Worm (Caenorhabditis elegans) whole organism, early embryonic: ENCODE measurements around the gene ZK370.6.

Experiments
- B0310.2 ChIP-seq: sonication (generic microtip); optimal IDR thresholded peaks from 2 replicates; lab custom pipeline; 2016; ENCODE audit warnings: mild to moderate bottlenecking, missing genetic modification characterization, missing compliant biosample characterization
- F13C5.2 ChIP-seq: sonication (generic microtip); optimal IDR thresholded peaks from 2 replicates; lab custom pipeline; 2017; ENCODE audit warnings: mild to moderate bottlenecking, missing genetic modification characterization, inconsistent platforms, missing compliant biosample characterization
- aly-1 ChIP-seq: sonication (generic microtip); optimal IDR thresholded peaks from 2 replicates; lab custom pipeline; 2016; ENCODE audit warnings: missing genetic modification characterization, missing compliant biosample characterization
- ama-1 ChIP-seq: fragments of 150-350 bp; optimal IDR thresholded peaks from 2 replicates; lab custom pipeline; 2014
- ceh-13 ChIP-seq: fragments of 200-800 bp; sonication (Bioruptor generic); optimal IDR thresholded peaks from 2 replicates; lab custom pipeline; 2018; ENCODE audit warnings: mild to moderate bottlenecking, missing genetic modification characterization, missing compliant biosample characterization
- ceh-36 ChIP-seq: sonication (generic microtip); optimal IDR thresholded peaks from 2 replicates; lab custom pipeline; 2016; ENCODE audit warnings: missing genetic modification characterization, inconsistent platforms, missing compliant biosample characterization
- ets-7 ChIP-seq: sonication (generic microtip); optimal IDR thresholded peaks from 2 replicates; lab custom pipeline; 2016; ENCODE audit warnings: missing genotype, missing genetic modification characterization, missing compliant biosample characterization
- flt-1 ChIP-seq: fragments of 200-800 bp; sonication (Bioruptor generic); IDR thresholded peaks from 2 replicates; pipeline ENCODE4 v1.3.6; 2022; ENCODE audit warnings: missing genetic modification characterization, missing compliant biosample characterization
- hmbx-1 ChIP-seq: sonication (generic microtip); optimal IDR thresholded peaks from 2 replicates; lab custom pipeline; 2016; ENCODE audit warnings: mild to moderate bottlenecking, missing genetic modification characterization, missing compliant biosample characterization
- hmg-4 ChIP-seq: fragments of 200-800 bp; sonication (Bioruptor generic); optimal IDR thresholded peaks from 2 replicates; lab custom pipeline; 2018; ENCODE audit warnings: mild to moderate bottlenecking, missing genetic modification characterization, missing compliant biosample characterization
- hnd-1 ChIP-seq: sonication (generic microtip); optimal IDR thresholded peaks from 2 replicates; lab custom pipeline; 2016; ENCODE audit warnings: missing genetic modification characterization, missing compliant biosample characterization
- pes-1 ChIP-seq: fragments of 200-800 bp; sonication (Bioruptor generic); IDR thresholded peaks from 2 replicates; pipeline ENCODE4 v1.3.6; 2022; ENCODE audit warnings: missing genetic modification reagents, missing genetic modification characterization, missing compliant biosample characterization
- scrt-1 ChIP-seq: fragments of 200-800 bp; sonication (Bioruptor generic); IDR thresholded peaks from 2 replicates; pipeline ENCODE4 v1.3.6; 2022; ENCODE audit warnings: missing genetic modification characterization, missing compliant biosample characterization
- sea-1 ChIP-seq: fragments of 200-800 bp; sonication (Bioruptor generic); conservative IDR thresholded peaks from 2 replicates; pipeline ENCODE4 v1.3.6; 2022; ENCODE audit warnings: missing genetic modification characterization, missing compliant biosample characterization
- tbx-11 ChIP-seq: fragments of 200-800 bp; sonication (Bioruptor generic); IDR thresholded peaks from 2 replicates; pipeline ENCODE4 v1.3.6; 2022; ENCODE audit warnings: missing genetic modification characterization, missing compliant biosample characterization
- tbx-37 ChIP-seq: fragments of 200-800 bp; sonication (Bioruptor generic); conservative IDR thresholded peaks from 2 replicates; pipeline ENCODE4 v1.3.6; 2022; ENCODE audit warnings: missing genetic modification reagents, missing genetic modification characterization, missing compliant biosample characterization
- tra-4 ChIP-seq: sonication (generic microtip); optimal IDR thresholded peaks from 2 replicates; lab custom pipeline; 2017; ENCODE audit warnings: missing genetic modification characterization, missing compliant biosample characterization

ZK370.6 gene

ce11 chrIII:8771162-8771561 is 27.5 kb upstream of the ZK370.6 start, which contains the start of gene K02D10.2:
Gene K02D10.2, minus strand, starts transcription at chrIII:8771262.
- no peak for TF ChIP-seq ama-1 (lab: Kevin White, UChicago)
- no peak for TF ChIP-seq aly-1 (tag; lab: Kevin White, UChicago)
- no peak for TF ChIP-seq hmg-4 (GFP tag; lab: Kevin White, UChicago)
- no peak for TF ChIP-seq hnd-1 (tag; lab: Kevin White, UChicago)
- TF ChIP-seq tra-4 (tag; lab: Kevin White, UChicago) = no peak
- no peak for TF ChIP-seq scrt-1 (GFP tag; lab: Robert Waterston, UW)
- no peak for TF ChIP-seq F13C5.2
- TF ChIP-seq ceh-36 = no peak

- no peak for TF ChIP-seq hnd-1 (tag; lab: Kevin White, UChicago)
- TF ChIP-seq hmg-4 (GFP tag; lab: Kevin White, UChicago) = no peak
- TF ChIP-seq ets-7 (tag; lab: Kevin White, UChicago) = no peak
- no peak for TF ChIP-seq ama-1 (lab: Kevin White, UChicago)
- TF ChIP-seq pes-1 (GFP tag; lab: Robert Waterston, UW) = no peak
Measured at ce11 chrIII:8770243-8770642, 26.6 kb upstream of the ZK370.6 start.

- TF ChIP-seq ama-1 (lab: Kevin White, UChicago) = no peak
- no peak for TF ChIP-seq F13C5.2
- TF ChIP-seq sea-1 (GFP tag; lab: Robert Waterston, UW) = no peak
- no peak for TF ChIP-seq hnd-1 (tag; lab: Kevin White, UChicago)
- no peak for TF ChIP-seq B0310.2 (tag; lab: Kevin White, UChicago)
- no peak for TF ChIP-seq ets-7 (tag; lab: Kevin White, UChicago)
- no peak for TF ChIP-seq aly-1 (tag; lab: Kevin White, UChicago)
- TF ChIP-seq tbx-37 = no peak
- no peak for TF ChIP-seq hmg-4 (GFP tag; lab: Kevin White, UChicago)
- TF ChIP-seq tra-4 (tag; lab: Kevin White, UChicago) = no peak
- TF ChIP-seq flt-1 = no peak
- TF ChIP-seq ceh-36 = no peak
- TF ChIP-seq tbx-11 (GFP tag; lab: Robert Waterston, UW) = no peak
- no peak for TF ChIP-seq scrt-1 (GFP tag; lab: Robert Waterston, UW)
- TF ChIP-seq ceh-13 (GFP tag; lab: Kevin White, UChicago) = no peak
- TF ChIP-seq pes-1 (GFP tag; lab: Robert Waterston, UW) = no peak
- no peak for TF ChIP-seq hmbx-1 (tag; lab: Kevin White, UChicago)
Measured at ce11 chrIII:8769253-8769652, 25.6 kb upstream of the ZK370.6 start, which contains the start of gene K02D10.1. Gene K02D10.1, plus strand, starts transcription at chrIII:8769536.

DNA sequence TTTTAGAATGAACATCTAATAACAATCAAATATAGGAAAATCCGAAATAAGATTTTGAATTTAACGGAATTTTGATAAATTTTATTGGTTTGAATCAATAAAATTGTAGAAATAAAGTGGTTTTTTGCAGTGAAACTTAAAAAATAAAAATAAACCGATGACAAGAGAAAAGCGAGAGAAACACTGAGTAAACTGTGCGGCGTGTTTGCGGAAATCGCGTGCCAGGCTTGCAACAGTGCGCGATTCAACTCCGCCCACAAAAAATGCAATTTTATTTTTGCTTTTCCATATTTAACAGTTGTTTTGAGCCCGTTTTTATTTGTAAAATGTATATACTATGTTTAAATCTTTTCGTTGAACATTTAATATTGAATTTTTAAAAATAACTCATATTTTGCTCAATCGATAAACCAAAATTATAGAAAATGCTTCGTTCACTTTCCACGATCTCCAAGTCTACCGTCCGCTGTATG is 24.3 kb upstream of the ZK370.6 start, which contains the start of gene mtss-1:
TSS of gene mtss-1 (plus strand) at position 423 of the 473 bp plus-strand sequence.
- TF ChIP-seq pes-1 (GFP tag; lab: Robert Waterston, UW) = peak; percentile 86
- peak; percentile 92 for TF ChIP-seq F13C5.2
- peak; percentile 84 for TF ChIP-seq hmg-4 (GFP tag; lab: Kevin White, UChicago)
- peak; percentile 50 for TF ChIP-seq ceh-36
- peak; percentile 75 for TF ChIP-seq sea-1 (GFP tag; lab: Robert Waterston, UW)
- peak; percentile 25 for TF ChIP-seq aly-1 (tag; lab: Kevin White, UChicago)
- peak; percentile 67; the same call in 1 of the 2 replicates for TF ChIP-seq tbx-11 (GFP tag; lab: Robert Waterston, UW)
- TF ChIP-seq B0310.2 (tag; lab: Kevin White, UChicago) = peak; percentile 32
- TF ChIP-seq ceh-13 (GFP tag; lab: Kevin White, UChicago) = peak; percentile 61
- peak; percentile 79 for TF ChIP-seq flt-1
- peak; percentile 65 for TF ChIP-seq ets-7 (tag; lab: Kevin White, UChicago)
- no peak for TF ChIP-seq ama-1 (lab: Kevin White, UChicago)
- TF ChIP-seq hnd-1 (tag; lab: Kevin White, UChicago) = peak; percentile 52
- TF ChIP-seq tra-4 (tag; lab: Kevin White, UChicago) = peak; percentile 45
- TF ChIP-seq hmbx-1 (tag; lab: Kevin White, UChicago) = peak; percentile 54
- TF ChIP-seq scrt-1 (GFP tag; lab: Robert Waterston, UW) = peak; percentile 79
- TF ChIP-seq tbx-37 = 0 out of 2 replicates have a peak, but pooled peaks have one; percentile 57

DNA sequence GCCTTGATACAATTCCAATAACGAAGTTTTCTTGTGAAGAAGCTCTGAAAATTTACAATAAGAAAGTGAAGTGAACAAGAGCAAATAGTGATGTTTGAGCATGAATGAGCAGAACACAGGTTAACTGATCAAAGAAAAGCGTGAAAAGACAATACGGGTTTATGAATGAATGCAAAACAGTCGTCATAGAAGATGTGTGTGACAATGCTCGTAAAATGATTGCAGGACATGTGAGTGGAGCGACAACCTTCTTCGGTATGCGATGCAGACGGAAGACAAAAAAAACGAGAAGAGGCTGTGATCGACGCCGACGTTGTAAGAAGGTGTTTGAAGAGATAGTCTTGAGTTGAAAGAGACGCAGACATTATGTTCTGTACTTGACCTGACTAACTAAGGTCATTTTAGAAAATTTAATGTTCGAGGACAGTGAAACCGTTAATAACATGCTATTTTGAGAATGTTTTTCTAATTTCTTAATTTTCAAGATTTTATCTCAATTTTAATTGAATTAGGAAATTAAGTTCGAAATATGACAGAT is 23.7 kb upstream of the ZK370.6 start, which contains the start of gene mig-22:
TSS of gene mig-22 (minus strand) at position 51 of the 538 bp plus-strand sequence.
- TF ChIP-seq ceh-36 = no peak

- no peak for TF ChIP-seq flt-1
- TF ChIP-seq hmg-4 (GFP tag; lab: Kevin White, UChicago) = no peak
- TF ChIP-seq tbx-11 (GFP tag; lab: Robert Waterston, UW) = no peak
- no peak for TF ChIP-seq pes-1 (GFP tag; lab: Robert Waterston, UW)
- TF ChIP-seq ama-1 (lab: Kevin White, UChicago) = no peak
- TF ChIP-seq ceh-36 = no peak
- no peak for TF ChIP-seq ets-7 (tag; lab: Kevin White, UChicago)
- no peak for TF ChIP-seq scrt-1 (GFP tag; lab: Robert Waterston, UW)
Measured at ce11 chrIII:8766467-8766866, 22.8 kb upstream of the ZK370.6 start.

ce11 chrIII:8765030-8765429 is 21.4 kb upstream of the ZK370.6 start:
- TF ChIP-seq pes-1 (GFP tag; lab: Robert Waterston, UW) = no peak
- TF ChIP-seq tbx-11 (GFP tag; lab: Robert Waterston, UW) = no peak
- TF ChIP-seq aly-1 (tag; lab: Kevin White, UChicago) = no peak
- TF ChIP-seq hnd-1 (tag; lab: Kevin White, UChicago) = no peak
- TF ChIP-seq flt-1 = no peak
- TF ChIP-seq scrt-1 (GFP tag; lab: Robert Waterston, UW) = no peak
- TF ChIP-seq ceh-36 = no peak
- TF ChIP-seq ets-7 (tag; lab: Kevin White, UChicago) = no peak
- no peak for TF ChIP-seq ceh-13 (GFP tag; lab: Kevin White, UChicago)
- no peak for TF ChIP-seq ama-1 (lab: Kevin White, UChicago)
- TF ChIP-seq hmbx-1 (tag; lab: Kevin White, UChicago) = no peak
- no peak for TF ChIP-seq sea-1 (GFP tag; lab: Robert Waterston, UW)
- no peak for TF ChIP-seq tbx-37
- TF ChIP-seq hmg-4 (GFP tag; lab: Kevin White, UChicago) = no peak
- TF ChIP-seq F13C5.2 = no peak
- no peak for TF ChIP-seq B0310.2 (tag; lab: Kevin White, UChicago)
- no peak for TF ChIP-seq tra-4 (tag; lab: Kevin White, UChicago)
